Worm (Caenorhabditis elegans): ENCODE measurements around the gene Y116A8C.43.

DNA sequence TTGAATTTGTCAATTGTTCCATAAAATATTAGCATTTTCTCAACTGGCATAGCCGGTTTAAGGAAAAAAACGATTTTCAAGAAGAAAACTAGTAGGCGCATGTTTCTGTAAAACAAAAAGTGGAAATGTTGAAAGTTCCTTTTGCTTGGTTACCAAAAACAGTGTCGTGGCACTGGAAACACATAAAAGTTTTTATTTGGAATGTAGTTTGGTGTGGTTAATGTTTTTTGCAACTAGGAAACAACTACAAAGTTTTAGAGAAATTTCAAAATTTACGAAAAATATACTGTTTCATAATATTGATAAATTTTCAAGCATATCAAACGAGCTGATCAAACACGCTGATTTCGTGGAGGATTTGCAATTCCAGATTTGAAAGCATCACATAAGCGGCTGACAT is 43.0 kb upstream of the Y116A8C.43 start, which contains the start of gene clec-195:
- TF ChIP-seq tbx-2 (tag; optimal IDR thresholded peaks at IDR 0.05) (no peak), syd-9 (tag; optimal IDR thresholded peaks at IDR 0.05) (no peak), fkh-10 (GFP tag; optimal IDR thresholded peaks at IDR 0.05) (no peak), unc-86 (tag; optimal IDR thresholded peaks at IDR 0.05) (no peak), unc-55 (GFP tag; optimal IDR thresholded peaks at IDR 0.05) (no peak), sox-2 (GFP tag; IDR thresholded peaks at IDR 0.05) (no peak), pha-4 (tag; optimal IDR thresholded peaks at IDR 0.05) (no peak), fkh-6 (tag; optimal IDR thresholded peaks at IDR 0.05) (no peak), odd-2 (tag; optimal IDR thresholded peaks at IDR 0.05) (no peak)

All from whole organism, late embryonic.